Worm (Caenorhabditis elegans) whole organism, L2 larva: ENCODE results near the gene T26G10.5.

Source experiments
- ama-1 ChIP-seq: fragments of 150-350 bp; optimal IDR thresholded peaks from 2 replicates; lab custom pipeline; 2018; ENCODE audit warnings: inconsistent platforms
- ceh-82 ChIP-seq: fragments of 150-350 bp; optimal IDR thresholded peaks from 2 replicates; lab custom pipeline; 2014; ENCODE audit warnings: missing biosample characterization, missing genetic modification characterization
- nhr-10 ChIP-seq: sonication (generic microtip); optimal IDR thresholded peaks from 2 replicates; lab custom pipeline; 2017; ENCODE audit warnings: missing biosample characterization, missing genetic modification characterization
- nhr-237 ChIP-seq: fragments of 150-350 bp; optimal IDR thresholded peaks from 2 replicates; lab custom pipeline; 2014; ENCODE audit warnings: missing biosample characterization, missing genetic modification characterization
- nhr-25 ChIP-seq: fragments of 150-350 bp; sonication (generic microtip); optimal IDR thresholded peaks from 3 replicates; lab custom pipeline; 2014; ENCODE audit warnings: missing biosample characterization, missing genetic modification characterization
- skn-1 ChIP-seq: sonication (generic microtip); optimal IDR thresholded peaks from 2 replicates; lab custom pipeline; 2017; ENCODE audit warnings: missing biosample characterization, missing genetic modification characterization
- sma-3 ChIP-seq: sonication (generic microtip); optimal IDR thresholded peaks from 2 replicates; lab custom pipeline; 2016; ENCODE audit warnings: missing genetic modification reagents, missing genetic modification characterization, missing compliant biosample characterization
- unc-39 ChIP-seq: fragments of 150-350 bp; optimal IDR thresholded peaks from 2 replicates; lab custom pipeline; 2014; ENCODE audit warnings: missing biosample characterization, missing genetic modification characterization
- ztf-11 ChIP-seq: sonication (generic microtip); optimal IDR thresholded peaks from 2 replicates; lab custom pipeline; 2017; ENCODE audit warnings: missing biosample characterization, missing genetic modification characterization
- ztf-4 ChIP-seq: fragments of 150-350 bp; optimal IDR thresholded peaks from 2 replicates; lab custom pipeline; 2014; ENCODE audit warnings: missing biosample characterization, missing genetic modification characterization

DNA sequence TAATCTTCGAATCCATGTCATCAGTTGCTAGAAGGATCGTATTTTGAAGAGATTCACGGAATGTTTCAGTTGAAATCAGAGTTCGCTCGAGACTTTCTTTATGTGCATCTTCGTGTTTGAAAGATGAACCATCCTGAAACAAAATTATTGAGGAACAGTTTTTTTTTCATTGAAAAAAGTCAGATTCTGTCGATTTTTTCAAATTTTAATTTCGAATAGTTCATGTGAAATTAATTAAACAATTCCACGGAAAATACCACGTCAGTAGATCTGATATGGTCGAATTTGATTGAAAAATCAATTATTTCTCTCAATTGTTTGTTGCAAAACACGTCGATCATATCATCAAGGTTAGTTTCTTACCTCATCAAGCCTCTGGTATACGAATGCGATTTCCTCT is 13.2 kb upstream of the T26G10.5 start, which contains the start of gene F54C8.1:
- TF ChIP-seq ceh-82 (tag; lab: Kevin White, UChicago) (no peak), skn-1 (no peak), nhr-10 (tag; lab: Kevin White, UChicago) (no peak), nhr-237 (no peak), unc-39 (tag; lab: Kevin White, UChicago) (no peak), ama-1 (lab: Kevin White, UChicago) (no peak), sma-3 (no peak), ztf-11 (tag; lab: Kevin White, UChicago) (no peak), ztf-4 (no peak), nhr-25 (no peak)
